Fruit fly (Drosophila melanogaster) Kc167 (cell line): ENCODE data around the gene Mfe2.

Source experiments
- Myc ChIP-seq: fragments of >200 bp; optimal IDR thresholded peaks from 2 replicates; lab custom pipeline; 2017; ENCODE audit warnings: missing external identifiers
- h ChIP-seq: fragments of >200 bp; optimal IDR thresholded peaks from 3 replicates; lab custom pipeline; 2018; ENCODE audit warnings: missing external identifiers
- insv ChIP-seq: fragments of >200 bp; optimal IDR thresholded peaks from 3 replicates; lab custom pipeline; 2018; ENCODE audit warnings: missing external identifiers
- psq ChIP-seq: fragments of >200 bp; optimal IDR thresholded peaks from 2 replicates; lab custom pipeline; 2017; ENCODE audit warnings: missing external identifiers
- ttk ChIP-seq: sonication (Bioruptor generic); optimal IDR thresholded peaks from 2 replicates; lab custom pipeline; 2017; ENCODE audit warnings: missing external identifiers

DNA sequence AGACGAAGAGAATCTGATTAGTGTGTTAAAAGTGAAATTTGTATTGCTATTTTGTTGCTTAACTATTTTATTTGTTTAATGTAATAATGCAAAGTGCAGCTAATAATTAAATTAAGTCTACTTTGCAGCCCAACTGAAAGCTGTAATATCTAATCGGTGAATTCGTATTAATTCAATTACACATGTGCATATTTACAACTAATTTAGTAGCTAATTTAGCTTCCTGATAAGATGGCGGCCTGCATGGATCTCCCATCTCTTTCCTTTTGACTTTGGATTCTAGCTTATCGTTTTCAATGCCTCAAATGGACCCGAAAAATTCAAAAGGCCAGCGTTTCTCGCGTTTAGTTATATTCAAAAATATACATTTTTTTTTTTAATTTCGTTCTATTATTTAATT, 39.0 kb downstream of the Mfe2 start:
- no peak for TF ChIP-seq ttk (lab: Kevin White, UChicago)
- TF ChIP-seq insv (lab: Kevin White, UChicago): no peak
- TF ChIP-seq h: no peak
- TF ChIP-seq psq (lab: Kevin White, UChicago): no peak
- no peak for TF ChIP-seq Myc (lab: Kevin White, UChicago)
